Worm (Caenorhabditis elegans): ENCODE data around the gene F40C5.1.

Gene F40C5.1

DNA sequence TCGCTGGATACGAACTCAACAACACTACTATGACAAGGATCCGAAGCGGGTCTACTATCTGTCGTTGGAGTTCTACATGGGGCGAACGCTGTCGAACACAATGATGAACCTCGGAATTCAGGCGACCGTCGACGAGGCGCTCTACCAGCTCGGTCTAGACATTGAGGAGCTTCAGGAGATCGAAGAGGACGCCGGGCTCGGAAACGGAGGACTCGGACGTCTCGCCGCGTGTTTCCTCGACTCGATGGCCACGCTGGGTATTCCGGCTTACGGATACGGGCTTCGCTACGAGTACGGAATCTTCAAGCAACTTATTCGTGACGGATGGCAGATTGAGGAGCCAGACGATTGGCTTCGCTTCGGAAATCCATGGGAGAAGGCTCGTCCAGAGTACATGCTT lies 9.1 kb downstream of the F40C5.1 start:
- no peak for TF ChIP-seq ces-1 (GFP tag; optimal IDR thresholded peaks at IDR 0.05)
- no peak for TF ChIP-seq mab-5 (tag; optimal IDR thresholded peaks at IDR 0.05)
- TF ChIP-seq sptf-1 (tag; optimal IDR thresholded peaks at IDR 0.05): no peak
- no peak for TF ChIP-seq mep-1 (tag; optimal IDR thresholded peaks at IDR 0.05)
- no peak for TF ChIP-seq pha-4 (tag; optimal IDR thresholded peaks at IDR 0.05)
- TF ChIP-seq nhr-237 (tag; optimal IDR thresholded peaks at IDR 0.05): no peak
- TF ChIP-seq ztf-11 (tag; optimal IDR thresholded peaks at IDR 0.05): no peak
- no peak for TF ChIP-seq elt-1 (tag; optimal IDR thresholded peaks at IDR 0.05; ENCODE audit: borderline replicate concordance, insufficient read depth)
- TF ChIP-seq lin-13 (tag; optimal IDR thresholded peaks at IDR 0.05): no peak
- no peak for TF ChIP-seq ceh-39 (tag; optimal IDR thresholded peaks at IDR 0.05)
- TF ChIP-seq nhr-2 (tag; optimal IDR thresholded peaks at IDR 0.05): no peak
- TF ChIP-seq nhr-28 (tag; optimal IDR thresholded peaks at IDR 0.05): no peak
- no peak for TF ChIP-seq lsy-2 (tag; optimal IDR thresholded peaks at IDR 0.05)
- TF ChIP-seq hlh-1 (tag; optimal IDR thresholded peaks at IDR 0.05): no peak
- TF ChIP-seq ceh-83 (GFP tag; optimal IDR thresholded peaks at IDR 0.05): no peak
- no peak for TF ChIP-seq elt-3 (tag; optimal IDR thresholded peaks at IDR 0.05)
- no peak for TF ChIP-seq ceh-43 (GFP tag; optimal IDR thresholded peaks at IDR 0.05)

DNA sequence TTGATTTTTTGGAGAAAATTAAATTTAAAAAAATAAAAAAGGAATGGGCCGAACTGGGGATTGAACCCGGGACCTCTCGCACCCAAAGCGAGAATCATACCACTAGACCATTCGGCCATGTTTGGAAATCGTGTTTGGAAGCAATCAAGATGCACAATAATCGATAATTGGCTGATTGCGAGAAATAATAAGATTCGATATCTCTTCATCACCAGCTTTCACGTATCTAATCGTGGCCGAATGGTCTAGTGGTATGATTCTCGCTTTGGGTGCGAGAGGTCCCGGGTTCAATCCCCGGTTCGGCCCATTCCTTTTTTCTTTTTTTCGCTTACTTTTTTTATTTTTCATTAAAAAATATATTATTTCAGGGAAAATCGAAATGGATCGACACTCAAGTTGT lies 9.6 kb downstream of the F40C5.1 start:
- TF ChIP-seq M03D4.4 (tag; optimal IDR thresholded peaks at IDR 0.05) (no peak), mls-2 (tag; optimal IDR thresholded peaks at IDR 0.05) (no peak), nhr-28 (tag; optimal IDR thresholded peaks at IDR 0.05) (no peak), snpc-4 (tag; optimal IDR thresholded peaks at IDR 0.05) (no peak), mab-5 (tag; optimal IDR thresholded peaks at IDR 0.05) (no peak), drap-1 (GFP tag; optimal IDR thresholded peaks at IDR 0.05) (no peak)

- TF ChIP-seq lsy-2 (tag; optimal IDR thresholded peaks at IDR 0.05): no peak
- TF ChIP-seq cnd-1 (tag; optimal IDR thresholded peaks at IDR 0.05): no peak
- no peak for TF ChIP-seq flh-1 (GFP tag; optimal IDR thresholded peaks at IDR 0.05)
- no peak for TF ChIP-seq nhr-237 (tag; optimal IDR thresholded peaks at IDR 0.05)
- no peak for TF ChIP-seq ceh-39 (tag; optimal IDR thresholded peaks at IDR 0.05)
Measured at ce11 chrV:3582671-3583070, 10.2 kb downstream of the F40C5.1 start.

DNA sequence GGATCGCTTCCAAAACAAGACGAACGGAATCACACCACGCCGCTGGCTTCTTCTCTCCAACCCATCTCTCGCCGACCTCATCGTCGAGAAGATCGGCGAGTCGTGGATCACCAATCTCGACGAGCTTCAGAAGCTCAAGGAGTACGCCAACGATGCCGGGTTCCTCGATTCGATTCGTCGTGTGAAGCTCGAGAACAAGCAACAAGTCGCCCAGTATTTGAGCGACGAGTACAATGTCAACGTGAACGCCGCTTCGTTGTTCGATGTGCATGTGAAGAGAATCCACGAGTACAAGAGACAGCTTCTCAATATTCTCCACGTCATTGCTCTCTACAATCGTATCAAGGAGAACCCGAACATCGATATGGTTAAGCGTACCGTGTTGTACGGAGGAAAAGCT lies 11.1 kb downstream of the F40C5.1 start:
- TF ChIP-seq ceh-39 (tag; optimal IDR thresholded peaks at IDR 0.05) (no peak), nhr-2 (tag; optimal IDR thresholded peaks at IDR 0.05) (no peak), flh-1 (GFP tag; optimal IDR thresholded peaks at IDR 0.05) (no peak), nhr-28 (tag; optimal IDR thresholded peaks at IDR 0.05) (no peak), pha-4 (tag; optimal IDR thresholded peaks at IDR 0.05) (no peak), tbx-8 (GFP tag; optimal IDR thresholded peaks at IDR 0.05) (no peak), bed-3 (GFP tag; optimal IDR thresholded peaks at IDR 0.05) (no peak), ztf-11 (tag; optimal IDR thresholded peaks at IDR 0.05) (no peak), cnd-1 (tag; optimal IDR thresholded peaks at IDR 0.05) (no peak), mab-5 (tag; optimal IDR thresholded peaks at IDR 0.05) (no peak), mep-1 (tag; optimal IDR thresholded peaks at IDR 0.05) (no peak), drap-1 (GFP tag; optimal IDR thresholded peaks at IDR 0.05) (no peak), mls-2 (tag; optimal IDR thresholded peaks at IDR 0.05) (no peak), sem-2 (GFP tag; optimal IDR thresholded peaks at IDR 0.05) (no peak), zip-8 (tag; optimal IDR thresholded peaks at IDR 0.05) (no peak), M03D4.4 (tag; optimal IDR thresholded peaks at IDR 0.05) (no peak)

- TF ChIP-seq blmp-1 (tag; optimal IDR thresholded peaks at IDR 0.05): no peak
- no peak for TF ChIP-seq tbx-8 (GFP tag; optimal IDR thresholded peaks at IDR 0.05)
- no peak for TF ChIP-seq mab-5 (tag; optimal IDR thresholded peaks at IDR 0.05)
- TF ChIP-seq unc-120 (tag; optimal IDR thresholded peaks at IDR 0.05; ENCODE audit: poor library complexity, severe bottlenecking): no peak
- TF ChIP-seq drap-1 (GFP tag; optimal IDR thresholded peaks at IDR 0.05): no peak
- TF ChIP-seq cnd-1 (tag; optimal IDR thresholded peaks at IDR 0.05): no peak
- no peak for TF ChIP-seq ztf-11 (tag; optimal IDR thresholded peaks at IDR 0.05)
- TF ChIP-seq ceh-39 (tag; optimal IDR thresholded peaks at IDR 0.05): no peak
- TF ChIP-seq lsy-2 (tag; optimal IDR thresholded peaks at IDR 0.05): no peak
- no peak for TF ChIP-seq zip-8 (tag; optimal IDR thresholded peaks at IDR 0.05)
- no peak for TF ChIP-seq pha-4 (tag; optimal IDR thresholded peaks at IDR 0.05)
- TF ChIP-seq ceh-83 (GFP tag; optimal IDR thresholded peaks at IDR 0.05): no peak
Measured at ce11 chrV:3585011-3585410, 12.5 kb downstream of the F40C5.1 start.
